Worm (Caenorhabditis elegans): ENCODE data around the gene C34F6.11.

DNA sequence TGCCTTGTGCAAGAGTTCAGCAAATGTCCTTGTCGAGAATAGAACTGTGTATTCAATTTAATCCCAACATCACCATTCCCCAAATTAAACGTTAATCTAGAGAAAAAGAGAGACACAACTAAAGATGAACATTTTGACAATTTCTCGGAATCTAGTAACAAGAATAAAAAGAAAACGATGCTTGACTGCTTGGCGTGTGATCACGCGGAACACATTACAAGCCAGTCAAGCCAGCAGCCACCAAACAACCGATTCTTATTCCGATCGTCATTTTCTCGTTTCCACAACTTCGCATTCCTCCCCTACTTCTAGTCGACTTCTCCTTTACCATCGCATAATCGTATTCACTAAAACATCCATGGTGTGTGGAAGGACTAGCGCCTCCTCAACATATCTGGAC, 45.7 kb upstream of the C34F6.11 start:
- TF ChIP-seq nfya-1 (tag; optimal IDR thresholded peaks at IDR 0.05), result no peak
- no peak for TF ChIP-seq F13H6.1 (tag; optimal IDR thresholded peaks at IDR 0.05)
- TF ChIP-seq fkh-6 (tag; optimal IDR thresholded peaks at IDR 0.05), result no peak

All from whole organism, late embryonic.